Worm (Caenorhabditis elegans): ENCODE results near the gene ZK994.6.

DNA sequence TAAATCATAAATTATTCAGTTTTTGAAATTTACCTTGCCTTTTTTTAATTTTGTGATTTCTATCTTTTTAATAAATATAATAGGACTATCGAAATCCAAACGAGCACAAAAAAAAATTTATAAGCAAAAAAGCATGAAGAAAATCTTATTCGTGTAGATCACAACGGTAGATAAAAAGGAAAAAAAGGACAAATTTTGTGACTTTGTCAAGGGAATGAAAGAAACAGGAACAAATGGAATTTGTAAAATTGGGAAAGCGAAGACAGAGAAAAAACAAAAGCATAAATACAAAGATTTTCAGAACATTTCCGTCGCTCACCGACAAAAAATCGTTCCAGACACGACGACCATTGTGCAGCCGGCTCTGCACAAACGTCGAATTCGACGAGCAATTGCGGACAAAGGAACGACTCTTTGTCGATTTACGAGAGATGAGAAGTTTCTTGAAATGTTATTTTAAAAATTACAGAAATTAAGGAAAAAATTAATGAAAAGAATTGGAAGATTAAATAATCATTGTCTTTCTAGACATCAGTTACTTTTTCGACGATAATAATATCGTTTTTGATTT lies 11.7 kb upstream of the ZK994.6 start, which contains the start of gene F45F2.10:
- TF ChIP-seq ztf-29 (GFP tag; IDR thresholded peaks at IDR 0.05) (no peak), flt-1 (GFP tag; IDR thresholded peaks at IDR 0.05) (no peak)
